Worm (Caenorhabditis elegans) whole organism, early embryonic: ENCODE data around the gene srh-239.

ENCODE experiments used
- ama-1 ChIP-seq: fragments of 150-350 bp; optimal IDR thresholded peaks from 2 replicates; lab custom pipeline; 2014
- pes-1 ChIP-seq: fragments of 200-800 bp; sonication (Bioruptor generic); IDR thresholded peaks from 2 replicates; pipeline ENCODE4 v1.3.6; 2022; ENCODE audit warnings: missing genetic modification reagents, missing genetic modification characterization, missing compliant biosample characterization
- scrt-1 ChIP-seq: fragments of 200-800 bp; sonication (Bioruptor generic); IDR thresholded peaks from 2 replicates; pipeline ENCODE4 v1.3.6; 2022; ENCODE audit warnings: missing genetic modification characterization, missing compliant biosample characterization

DNA sequence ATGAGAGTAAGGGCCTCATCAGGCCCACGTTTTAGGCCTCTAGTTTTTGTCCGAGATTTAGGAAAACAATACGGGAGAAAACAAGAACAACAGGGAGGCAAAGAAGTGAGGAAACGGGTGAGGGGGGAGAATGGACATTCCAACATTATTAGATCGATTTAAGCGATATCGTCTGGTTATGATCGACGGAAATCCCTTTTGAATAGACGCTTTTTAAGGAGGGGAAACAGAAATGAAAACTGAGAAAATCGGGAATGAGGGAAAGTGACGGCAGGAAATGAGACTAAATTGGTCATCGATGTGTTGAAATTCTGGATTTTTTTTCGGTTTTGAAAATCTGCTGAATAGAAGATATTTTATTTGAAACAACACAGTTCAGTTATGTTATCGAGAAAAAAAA is 18.9 kb downstream of the srh-239 start, which contains the start of gene rocf-1:
- TF ChIP-seq pes-1 (GFP tag; lab: Robert Waterston, UW) (no peak), scrt-1 (GFP tag; lab: Robert Waterston, UW) (no peak), ama-1 (lab: Kevin White, UChicago) (no peak)
